Worm (Caenorhabditis elegans): ENCODE results near the gene col-110.

col-110 gene

ce11 chrIV:4649460-4649859 lies 40.0 kb upstream of the col-110 start, which contains the start of gene F29B9.7:
F29B9.7 (plus strand) TSS chrIV:4649760.
- TF ChIP-seq pat-9 (tag; optimal IDR thresholded peaks at IDR 0.05) (no peak), ceh-30 (tag; optimal IDR thresholded peaks at IDR 0.05) (no peak), odd-2 (tag; optimal IDR thresholded peaks at IDR 0.05) (no peak)

ce11 chrIV:4647385-4647784 lies 37.9 kb upstream of the col-110 start, which contains the start of gene F29B9.8:
F29B9.8 (plus strand) TSS chrIV:4647685.
- TF ChIP-seq ztf-16 (tag; optimal IDR thresholded peaks at IDR 0.05), result no peak
- no peak for TF ChIP-seq ahr-1 (tag; optimal IDR thresholded peaks at IDR 0.05)
- no peak for TF ChIP-seq K02D7.2 (tag; optimal IDR thresholded peaks at IDR 0.05)
- TF ChIP-seq fax-1 (tag; optimal IDR thresholded peaks at IDR 0.05), result no peak
- no peak for TF ChIP-seq unc-42 (tag; optimal IDR thresholded peaks at IDR 0.05)
- TF ChIP-seq lin-11 (tag; optimal IDR thresholded peaks at IDR 0.05), result no peak
- TF ChIP-seq hlh-6 (tag; optimal IDR thresholded peaks at IDR 0.05), result no peak
- no peak for TF ChIP-seq nhr-11 (tag; optimal IDR thresholded peaks at IDR 0.05)
- no peak for TF ChIP-seq pros-1 (tag; optimal IDR thresholded peaks at IDR 0.05)
- TF ChIP-seq npax-4 (tag; optimal IDR thresholded peaks at IDR 0.05), result no peak
- no peak for TF ChIP-seq ceh-14 (tag; optimal IDR thresholded peaks at IDR 0.05)
- TF ChIP-seq ceh-48 (tag; optimal IDR thresholded peaks at IDR 0.05), result no peak
- TF ChIP-seq ama-1 (optimal IDR thresholded peaks at IDR 0.05), result no peak
- no peak for TF ChIP-seq pqm-1 (tag; optimal IDR thresholded peaks at IDR 0.05)
- TF ChIP-seq ceh-9 (tag; optimal IDR thresholded peaks at IDR 0.05), result no peak
- TF ChIP-seq hlh-15 (tag; optimal IDR thresholded peaks at IDR 0.05), result no peak
- TF ChIP-seq unc-55 (GFP tag; optimal IDR thresholded peaks at IDR 0.05), result no peak

- no peak for TF ChIP-seq sox-4 (tag; optimal IDR thresholded peaks at IDR 0.05)
- TF ChIP-seq pha-2 (tag; optimal IDR thresholded peaks at IDR 0.05), result no peak
- no peak for TF ChIP-seq F13H6.1 (tag; optimal IDR thresholded peaks at IDR 0.05)
- TF ChIP-seq ahr-1 (tag; optimal IDR thresholded peaks at IDR 0.05), result no peak
- no peak for TF ChIP-seq ets-4 (tag; optimal IDR thresholded peaks at IDR 0.05)
- TF ChIP-seq odd-2 (tag; optimal IDR thresholded peaks at IDR 0.05), result no peak
- no peak for TF ChIP-seq pha-4 (tag; optimal IDR thresholded peaks at IDR 0.05)
- TF ChIP-seq ztf-16 (tag; optimal IDR thresholded peaks at IDR 0.05), result no peak
- TF ChIP-seq rnt-1 (tag; optimal IDR thresholded peaks at IDR 0.05), result no peak
- TF ChIP-seq ceh-18 (tag; optimal IDR thresholded peaks at IDR 0.05), result no peak
- no peak for TF ChIP-seq ceh-22 (tag; optimal IDR thresholded peaks at IDR 0.05)
- no peak for TF ChIP-seq eyg-1 (tag; optimal IDR thresholded peaks at IDR 0.05)
- no peak for TF ChIP-seq ceh-31 (tag; optimal IDR thresholded peaks at IDR 0.05)
Measured at ce11 chrIV:4645243-4645642, 35.8 kb upstream of the col-110 start.

ce11 chrIV:4643577-4643976 lies 34.1 kb upstream of the col-110 start:
- TF ChIP-seq pha-2 (tag; optimal IDR thresholded peaks at IDR 0.05) (no peak), ets-4 (tag; optimal IDR thresholded peaks at IDR 0.05) (no peak), che-1 (tag; optimal IDR thresholded peaks at IDR 0.05) (no peak), tbx-7 (tag; optimal IDR thresholded peaks at IDR 0.05) (no peak), ceh-14 (tag; optimal IDR thresholded peaks at IDR 0.05) (no peak), K09A11.1 (tag; optimal IDR thresholded peaks at IDR 0.05; ENCODE audit: insufficient read depth) (no peak)

ce11 chrIV:4640941-4641340 lies 31.5 kb upstream of the col-110 start:
- TF ChIP-seq unc-55 (GFP tag; optimal IDR thresholded peaks at IDR 0.05) (no peak), unc-86 (tag; optimal IDR thresholded peaks at IDR 0.05) (no peak), gmeb-2 (tag; optimal IDR thresholded peaks at IDR 0.05) (no peak), sox-4 (tag; optimal IDR thresholded peaks at IDR 0.05) (no peak), hlh-6 (tag; optimal IDR thresholded peaks at IDR 0.05) (no peak), tbx-2 (tag; optimal IDR thresholded peaks at IDR 0.05) (no peak), lin-11 (tag; optimal IDR thresholded peaks at IDR 0.05) (no peak), hlh-30 (tag; optimal IDR thresholded peaks at IDR 0.05; ENCODE audit: insufficient read depth) (no peak)

Data from whole organism, late embryonic.